Fruit fly (Drosophila melanogaster) whole organism, embryonic: ENCODE results near the gene CG5068.

Source experiments
- Atf3 ChIP-seq: fragments of 200-800 bp; sonication (Bioruptor generic); optimal IDR thresholded peaks from 3 replicates; lab custom pipeline; 2016; ENCODE audit warnings: missing biosample characterization, missing genetic modification characterization
- CG1024 ChIP-seq: fragments of 200-800 bp; sonication (Bioruptor generic); IDR thresholded peaks from 2 replicates; pipeline ENCODE4 v1.3.6; 2022; ENCODE audit warnings: missing biosample characterization, missing genetic modification characterization
- CG11085 ChIP-seq: fragments of 200-800 bp; sonication (Bioruptor generic); IDR thresholded peaks from 2 replicates; pipeline ENCODE4 v1.3.6; 2022; ENCODE audit warnings: missing biosample characterization, missing genetic modification characterization
- CG11093 ChIP-seq: fragments of 200-800 bp; sonication (Bioruptor generic); IDR thresholded peaks from 3 replicates; pipeline ENCODE4 v1.3.6; 2022; ENCODE audit warnings: missing biosample characterization, missing genetic modification characterization
- CG12769 ChIP-seq: fragments of 200-800 bp; sonication (Bioruptor generic); optimal IDR thresholded peaks from 2 replicates; lab custom pipeline; 2019; ENCODE audit warnings: missing biosample characterization, mild to moderate bottlenecking, missing genetic modification characterization, moderate library complexity
- CG13296 ChIP-seq: fragments of 200-800 bp; sonication (Bioruptor generic); optimal IDR thresholded peaks from 3 replicates; lab custom pipeline; 2018; ENCODE audit warnings: missing biosample characterization, mild to moderate bottlenecking, missing genetic modification characterization
- CG15601 ChIP-seq: fragments of 200-800 bp; sonication (Bioruptor generic); optimal IDR thresholded peaks from 3 replicates; lab custom pipeline; 2019; ENCODE audit warnings: missing biosample characterization, mild to moderate bottlenecking, missing genetic modification characterization, moderate library complexity
- CG16815 ChIP-seq: fragments of 200-800 bp; sonication (Bioruptor generic); optimal IDR thresholded peaks from 3 replicates; lab custom pipeline; 2017; ENCODE audit warnings: missing biosample characterization, mild to moderate bottlenecking, missing genetic modification characterization
- CG2199 ChIP-seq: fragments of 200-800 bp; sonication (Bioruptor generic); IDR thresholded peaks from 3 replicates; pipeline ENCODE4 v1.3.6; 2022; ENCODE audit warnings: missing biosample characterization, missing genetic modification characterization
- CG2712 ChIP-seq: fragments of 200-800 bp; optimal IDR thresholded peaks from 3 replicates; lab custom pipeline; 2019; ENCODE audit warnings: missing biosample characterization, mild to moderate bottlenecking, missing genetic modification characterization, moderate library complexity
- CG32772 ChIP-seq: fragments of 200-800 bp; sonication (Bioruptor generic); IDR thresholded peaks from 2 replicates; pipeline ENCODE4 v1.3.6; 2022; ENCODE audit warnings: missing biosample characterization, missing genetic modification characterization
- CG4404 ChIP-seq: fragments of 200-800 bp; sonication (Bioruptor generic); IDR thresholded peaks from 2 replicates; pipeline ENCODE4 v1.3.6; 2022; ENCODE audit warnings: missing biosample characterization, missing genetic modification characterization
- CG4730 ChIP-seq: fragments of 200-800 bp; sonication (Bioruptor generic); IDR thresholded peaks from 2 replicates; pipeline ENCODE4 v1.3.6; 2022; ENCODE audit warnings: missing biosample characterization, missing genetic modification characterization
- CG5180 ChIP-seq: fragments of 200-800 bp; sonication (Bioruptor generic); optimal IDR thresholded peaks from 3 replicates; lab custom pipeline; 2017; ENCODE audit warnings: missing biosample characterization, missing genetic modification characterization, mild to moderate bottlenecking, moderate library complexity, missing genetic modification reagents
- CG5245 ChIP-seq: fragments of 200-800 bp; sonication (Bioruptor generic); optimal IDR thresholded peaks from 3 replicates; lab custom pipeline; 2016; ENCODE audit warnings: missing biosample characterization, missing genetic modification characterization
- CG5953 ChIP-seq: fragments of 200-800 bp; sonication (Bioruptor generic); IDR thresholded peaks from 2 replicates; pipeline ENCODE4 v1.3.6; 2022; ENCODE audit warnings: missing biosample characterization, missing genetic modification characterization
- CG6765 ChIP-seq: fragments of 200-800 bp; sonication (Bioruptor generic); optimal IDR thresholded peaks from 3 replicates; lab custom pipeline; 2017; ENCODE audit warnings: missing biosample characterization, mild to moderate bottlenecking, missing genetic modification characterization
- CG6813 ChIP-seq: fragments of 200-800 bp; sonication (Bioruptor generic); optimal IDR thresholded peaks from 2 replicates; lab custom pipeline; 2017; ENCODE audit warnings: missing biosample characterization, missing genetic modification characterization, mild to moderate bottlenecking, moderate library complexity, missing genetic modification reagents
- CG8359 ChIP-seq: fragments of 200-800 bp; sonication (Bioruptor generic); optimal IDR thresholded peaks from 2 replicates; lab custom pipeline; 2017; ENCODE audit warnings: missing biosample characterization, mild to moderate bottlenecking, missing genetic modification characterization, borderline replicate concordance
- CG9215 ChIP-seq: fragments of 200-800 bp; sonication (Bioruptor generic); IDR thresholded peaks from 2 replicates; pipeline ENCODE4 v1.3.6; 2022; ENCODE audit warnings: missing biosample characterization, missing genetic modification characterization
- CTCF ChIP-seq: fragments of 200-800 bp; sonication (Bioruptor generic); optimal IDR thresholded peaks from 2 replicates; lab custom pipeline; 2017; ENCODE audit warnings: missing biosample characterization, mild to moderate bottlenecking, missing genetic modification characterization, moderate library complexity
- CrebB ChIP-seq: fragments of 200-800 bp; sonication (Bioruptor generic); optimal IDR thresholded peaks from 3 replicates; lab custom pipeline; 2018; ENCODE audit warnings: missing biosample characterization, mild to moderate bottlenecking, missing genetic modification characterization
- Dip2 ChIP-seq: fragments of 200-800 bp; sonication (Bioruptor generic); IDR thresholded peaks from 2 replicates; pipeline ENCODE4 v1.3.6; 2022; ENCODE audit warnings: missing biosample characterization, missing genetic modification characterization
- Doc2 ChIP-seq: fragments of 200-800 bp; sonication (Bioruptor generic); IDR thresholded peaks from 2 replicates; pipeline ENCODE4 v1.3.6; 2022; ENCODE audit warnings: missing biosample characterization, missing genetic modification characterization
- Eip74EF ChIP-seq, 2 experiments: fragments of 200-800 bp in 1 of 2; fragments of >200 bp in 1 of 2; sonication (Bioruptor generic) in 1 of 2; optimal IDR thresholded peaks; 2 replicates each; lab custom pipeline; 2017 to 2019; ENCODE audit warnings: missing biosample characterization in 2 of 2, missing genetic modification characterization in 2 of 2, mild to moderate bottlenecking in 1 of 2, moderate library complexity in 1 of 2
- Elba2 ChIP-seq: fragments of 200-800 bp; sonication (Bioruptor generic); optimal IDR thresholded peaks from 3 replicates; lab custom pipeline; 2016; ENCODE audit warnings: missing biosample characterization, missing genetic modification characterization
- Fer3 ChIP-seq: fragments of 200-800 bp; sonication (Bioruptor generic); optimal IDR thresholded peaks from 2 replicates; lab custom pipeline; 2018; ENCODE audit warnings: missing biosample characterization, mild to moderate bottlenecking, missing genetic modification characterization, moderate library complexity
- HHEX ChIP-seq: fragments of 200-800 bp; sonication (Bioruptor generic); optimal IDR thresholded peaks from 3 replicates; lab custom pipeline; 2017; ENCODE audit warnings: missing biosample characterization, mild to moderate bottlenecking, missing genetic modification characterization, missing genetic modification reagents
- TFAM ChIP-seq: fragments of 200-800 bp; sonication (Bioruptor generic); optimal IDR thresholded peaks from 2 replicates; lab custom pipeline; 2017; ENCODE audit warnings: missing biosample characterization, missing genetic modification characterization, inconsistent platforms
- ac ChIP-seq: fragments of 200-800 bp; sonication (Bioruptor generic); optimal IDR thresholded peaks from 3 replicates; lab custom pipeline; 2017; ENCODE audit warnings: missing biosample characterization, mild to moderate bottlenecking, missing genetic modification characterization
- amos ChIP-seq: fragments of 200-800 bp; sonication (Bioruptor generic); IDR thresholded peaks from 2 replicates; pipeline ENCODE4 v1.3.6; 2022; ENCODE audit warnings: missing biosample characterization, missing genetic modification characterization; ENCODE audit not compliant: partially characterized antibody
- ase ChIP-seq: fragments of 200-800 bp; sonication (Bioruptor generic); IDR thresholded peaks from 3 replicates; pipeline ENCODE4 v1.3.6; 2022; ENCODE audit warnings: missing biosample characterization, missing genetic modification characterization
- az2 ChIP-seq: fragments of 200-800 bp; sonication (Bioruptor generic); optimal IDR thresholded peaks from 3 replicates; lab custom pipeline; 2016; ENCODE audit warnings: missing biosample characterization, missing genetic modification characterization
- crc ChIP-seq: fragments of 200-800 bp; sonication (Bioruptor generic); optimal IDR thresholded peaks from 2 replicates; lab custom pipeline; 2016; ENCODE audit warnings: missing biosample characterization, missing genetic modification characterization
- hbn ChIP-seq: fragments of 200-800 bp; sonication (Bioruptor generic); IDR thresholded peaks from 2 replicates; pipeline ENCODE4 v1.3.6; 2022; ENCODE audit warnings: missing biosample characterization, missing genetic modification characterization; ENCODE audit not compliant: partially characterized antibody
- hkb ChIP-seq, 2 experiments: fragments of 200-800 bp in 1 of 2; fragments of >200 bp in 1 of 2; sonication (Bioruptor generic) in 1 of 2; IDR thresholded peaks in 1 of 2; optimal IDR thresholded peaks in 1 of 2; 2 replicates each; pipeline versions ENCODE4 v1.3.6 to Lab custom; 2017 to 2022; ENCODE audit warnings: missing biosample characterization in 1 of 2, missing genetic modification characterization in 1 of 2
- ind ChIP-seq: fragments of 200-800 bp; sonication (Bioruptor generic); optimal IDR thresholded peaks from 3 replicates; lab custom pipeline; 2016; ENCODE audit warnings: missing biosample characterization, missing genetic modification characterization
- ken ChIP-seq: fragments of 200-800 bp; sonication (Bioruptor generic); IDR thresholded peaks from 3 replicates; pipeline ENCODE4 v1.3.6; 2022; ENCODE audit warnings: missing biosample characterization, missing genetic modification characterization
- klu ChIP-seq: fragments of 200-800 bp; sonication (Bioruptor generic); IDR thresholded peaks from 2 replicates; pipeline ENCODE4 v1.3.6; 2022; ENCODE audit warnings: missing biosample characterization, missing genetic modification characterization
- nerfin-1 ChIP-seq: fragments of 200-800 bp; sonication (Bioruptor generic); optimal IDR thresholded peaks from 3 replicates; lab custom pipeline; 2019; ENCODE audit warnings: missing biosample characterization, mild to moderate bottlenecking, missing genetic modification characterization, moderate library complexity
- pho ChIP-seq: fragments of 200-800 bp; sonication (Bioruptor generic); optimal IDR thresholded peaks from 2 replicates; lab custom pipeline; 2016; ENCODE audit warnings: missing biosample characterization, missing genetic modification characterization
- pnt ChIP-seq: fragments of 200-800 bp; sonication (Bioruptor generic); optimal IDR thresholded peaks from 3 replicates; lab custom pipeline; 2016; ENCODE audit warnings: missing biosample characterization, missing genetic modification characterization
- shn ChIP-seq: fragments of 200-800 bp; sonication (Bioruptor generic); optimal IDR thresholded peaks from 3 replicates; lab custom pipeline; 2016; ENCODE audit warnings: missing biosample characterization, missing genetic modification characterization
- ssp ChIP-seq: fragments of 200-800 bp; sonication (Bioruptor generic); IDR thresholded peaks from 2 replicates; pipeline ENCODE4 v1.3.6; 2022; ENCODE audit warnings: missing biosample characterization, missing genetic modification characterization
- tin ChIP-seq: fragments of 200-800 bp; sonication (Bioruptor generic); optimal IDR thresholded peaks from 3 replicates; lab custom pipeline; 2016; ENCODE audit warnings: missing biosample characterization, missing genetic modification characterization
- ttk ChIP-seq: fragments of 200-800 bp; sonication (Bioruptor generic); IDR thresholded peaks from 2 replicates; pipeline ENCODE4 v2.1.2; 2022; ENCODE audit warnings: missing biosample characterization, missing genetic modification characterization
- tup ChIP-seq: fragments of 200-800 bp; sonication (Bioruptor generic); optimal IDR thresholded peaks from 2 replicates; lab custom pipeline; 2016; ENCODE audit warnings: missing biosample characterization, mild to moderate bottlenecking, missing genetic modification characterization, moderate library complexity

CG5068 gene

DNA sequence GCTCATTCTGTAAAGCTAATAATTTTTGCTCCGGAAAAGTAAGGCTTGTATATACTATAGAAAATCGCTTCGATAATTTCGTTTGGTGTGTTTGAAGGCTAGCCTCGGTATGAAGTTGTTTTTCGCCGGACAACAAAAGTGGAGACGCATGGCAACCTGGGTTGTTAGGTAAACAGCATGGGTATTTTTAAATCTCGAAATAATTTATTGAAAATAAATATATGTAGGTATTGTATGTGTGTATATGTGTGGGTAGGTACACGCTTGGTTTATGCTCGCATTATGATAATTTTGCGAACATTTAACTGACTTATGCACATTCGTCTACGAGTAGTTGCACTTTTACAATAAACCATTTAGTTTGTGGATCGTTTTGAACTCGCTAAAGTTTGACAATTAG lies 3.6 kb downstream of the CG5068 start, which contains the start of gene CG5280:
Gene CG5280 (minus strand): TSS at position 101 of the 400 bp plus-strand sequence.
- TF ChIP-seq CG13296 (GFP tag; lab: Kevin White, UChicago), result no peak
- TF ChIP-seq, all 482 proteins: peak for 0

DNA sequence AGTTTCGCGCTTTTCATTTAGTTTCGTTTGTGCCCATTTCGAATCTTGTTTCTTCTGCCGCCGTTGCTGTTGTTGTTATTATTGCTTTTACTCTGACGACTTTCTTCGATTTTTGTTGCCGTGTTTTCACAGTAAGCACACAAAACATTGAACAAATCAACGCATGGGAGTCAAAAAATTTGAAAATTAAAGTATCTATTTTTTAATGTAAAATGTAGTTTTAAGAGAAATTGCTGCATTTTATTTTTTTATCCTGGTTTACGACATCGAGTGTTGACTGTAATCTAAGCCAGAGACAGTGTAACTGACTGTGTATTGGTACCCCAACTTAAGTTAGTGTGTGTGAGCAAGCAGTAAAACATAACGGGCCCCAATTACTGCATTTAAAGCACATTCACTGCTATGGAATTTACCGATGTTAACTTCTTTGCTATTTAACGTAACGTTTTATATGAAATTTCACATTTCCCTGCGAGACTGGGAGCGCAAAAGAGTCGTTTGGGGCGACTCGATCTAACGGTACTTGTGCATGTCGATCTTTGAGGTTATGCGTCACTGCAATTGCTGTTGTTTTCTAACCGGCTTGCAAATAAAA lies 9.8 kb downstream of the CG5068 start:
- TF ChIP-seq TFAM (GFP tag; lab: Kevin White, UChicago) (no peak), CG32772 (GFP tag; lab: Robert Waterston, UW) (peak; percentile 77), hkb (optimal IDR thresholded peaks at IDR 0.05; lab: Kevin White, UChicago) (no peak), hkb (GFP tag; IDR thresholded peaks at IDR 0.05; lab: Robert Waterston, UW) (peak; percentile 74), az2 (peak; percentile 79), CG16815 (GFP tag; lab: Kevin White, UChicago) (peak; percentile 65), tin (peak; percentile 53), nerfin-1 (tag; lab: Kevin White, UChicago) (peak; percentile 35), CG6813 (GFP tag; lab: Kevin White, UChicago) (no peak), CG12769 (tag; lab: Kevin White, UChicago) (no peak), amos (GFP tag; lab: Robert Waterston, UW) (no peak), CG11093 (GFP tag; lab: Robert Waterston, UW) (peak; percentile 68; the same call in 2 of the 3 replicates), ind (GFP tag; lab: Kevin White, UChicago) (peak; percentile 68), CG5180 (GFP tag; lab: Kevin White, UChicago) (no peak), Dip2 (GFP tag; lab: Robert Waterston, UW) (no peak), CG2712 (tag; lab: Kevin White, UChicago) (peak; percentile 74), tup (GFP tag; lab: Kevin White, UChicago) (peak; percentile 30), ac (GFP tag; lab: Kevin White, UChicago) (no peak), Elba2 (no peak), CrebB (peak; percentile 12), CG5953 (GFP tag; lab: Robert Waterston, UW) (peak; percentile 27; the same call in 1 of the 2 replicates), ttk (peak; percentile 75), CG15601 (tag; lab: Kevin White, UChicago) (no peak), CG6765 (GFP tag; lab: Kevin White, UChicago) (no peak), CG8359 (peak; percentile 15), CG4730 (GFP tag; lab: Robert Waterston, UW) (no peak), CG2199 (GFP tag; lab: Robert Waterston, UW) (0 out of 3 replicates have a peak, but pooled peaks have one; percentile 42), ken (peak; percentile 82; the same call in 2 of the 3 replicates), Atf3 (GFP tag; lab: Kevin White, UChicago) (no peak), CTCF (no peak), CG5245 (GFP tag; lab: Kevin White, UChicago) (peak; percentile 47), pnt (GFP tag; lab: Kevin White, UChicago) (peak; percentile 24), klu (GFP tag; lab: Robert Waterston, UW) (peak; percentile 26; the same call in 1 of the 2 replicates), shn (GFP tag; lab: Kevin White, UChicago) (no peak), hbn (GFP tag; lab: Robert Waterston, UW) (no peak), pho (GFP tag; lab: Kevin White, UChicago) (peak; percentile 52), CG1024 (GFP tag; lab: Robert Waterston, UW) (peak; percentile 53), Fer3 (peak; percentile 40), Doc2 (GFP tag; lab: Robert Waterston, UW) (peak; percentile 45; the same call in 1 of the 2 replicates), Eip74EF (GFP tag; optimal IDR thresholded peaks at IDR 0.05; lab: Kevin White, UChicago) (no peak), ssp (GFP tag; lab: Robert Waterston, UW) (0 out of 2 replicates have a peak, but pooled peaks have one; percentile 39), crc (GFP tag; lab: Kevin White, UChicago) (no peak), HHEX (GFP tag; lab: Kevin White, UChicago) (peak; percentile 49), CG9215 (GFP tag; lab: Robert Waterston, UW) (no peak), CG11085 (GFP tag; lab: Robert Waterston, UW) (0 out of 2 replicates have a peak, but pooled peaks have one; percentile 44), ase (peak; percentile 57; the same call in 2 of the 3 replicates), CG4404 (GFP tag; lab: Robert Waterston, UW) (peak; percentile 36; the same call in 1 of the 2 replicates)
